Fruit fly (Drosophila melanogaster) whole organism, embryonic: Measurements from ENCODE around the gene CG32801.

Experiments used
- BtbVII ChIP-seq: fragments of 200-800 bp; sonication (Bioruptor generic); optimal IDR thresholded peaks from 3 replicates; lab custom pipeline; 2017; ENCODE audit warnings: missing biosample characterization, mild to moderate bottlenecking, missing genetic modification characterization
- CG10543 ChIP-seq: fragments of 200-800 bp; sonication (Bioruptor generic); optimal IDR thresholded peaks from 3 replicates; lab custom pipeline; 2017; ENCODE audit warnings: missing biosample characterization, mild to moderate bottlenecking, missing genetic modification characterization, moderate library complexity
- CG10979 ChIP-seq: fragments of 200-800 bp; sonication (Bioruptor generic); optimal IDR thresholded peaks from 2 replicates; lab custom pipeline; 2018; ENCODE audit warnings: missing biosample characterization, mild to moderate bottlenecking, missing genetic modification characterization, moderate library complexity
- CG1233 ChIP-seq: fragments of 200-800 bp; sonication (Bioruptor generic); optimal IDR thresholded peaks from 4 replicates; lab custom pipeline; 2018; ENCODE audit warnings: missing biosample characterization, mild to moderate bottlenecking, missing genetic modification characterization
- CG13624 ChIP-seq: fragments of 200-800 bp; sonication (Bioruptor generic); optimal IDR thresholded peaks from 2 replicates; lab custom pipeline; 2016; ENCODE audit warnings: missing biosample characterization, missing genetic modification characterization
- CG14860 ChIP-seq: fragments of 200-800 bp; sonication (Bioruptor generic); IDR thresholded peaks from 3 replicates; pipeline ENCODE4 v1.3.6; 2022; ENCODE audit warnings: missing biosample characterization, missing genetic modification characterization; ENCODE audit not compliant: partially characterized antibody
- CG15073 ChIP-seq: fragments of 200-800 bp; sonication (Bioruptor generic); optimal IDR thresholded peaks from 2 replicates; lab custom pipeline; 2016; ENCODE audit warnings: missing biosample characterization, missing genetic modification characterization
- CG15479 ChIP-seq: fragments of 200-800 bp; sonication (Bioruptor generic); optimal IDR thresholded peaks from 3 replicates; lab custom pipeline; 2019; ENCODE audit warnings: missing biosample characterization, mild to moderate bottlenecking, missing genetic modification characterization, moderate library complexity
- CG17186 ChIP-seq: fragments of 200-800 bp; sonication (Bioruptor generic); optimal IDR thresholded peaks from 3 replicates; lab custom pipeline; 2017; ENCODE audit warnings: missing biosample characterization, missing genetic modification reagents, missing genetic modification characterization
- CG32772 ChIP-seq: fragments of 200-800 bp; sonication (Bioruptor generic); IDR thresholded peaks from 2 replicates; pipeline ENCODE4 v1.3.6; 2022; ENCODE audit warnings: missing biosample characterization, missing genetic modification characterization
- CG3407 ChIP-seq: fragments of 200-800 bp; sonication (Bioruptor generic); optimal IDR thresholded peaks from 2 replicates; lab custom pipeline; 2018; ENCODE audit warnings: missing biosample characterization, mild to moderate bottlenecking, missing genetic modification characterization
- CG4854 ChIP-seq: fragments of 200-800 bp; sonication (Bioruptor generic); optimal IDR thresholded peaks from 2 replicates; lab custom pipeline; 2016; ENCODE audit warnings: missing biosample characterization, missing genetic modification characterization, inconsistent platforms
- CG5953 ChIP-seq: fragments of 200-800 bp; sonication (Bioruptor generic); IDR thresholded peaks from 2 replicates; pipeline ENCODE4 v1.3.6; 2022; ENCODE audit warnings: missing biosample characterization, missing genetic modification characterization
- CG6272 ChIP-seq: fragments of 200-800 bp; sonication (Bioruptor generic); IDR thresholded peaks from 2 replicates; pipeline ENCODE4 v1.3.6; 2022; ENCODE audit warnings: missing biosample characterization, missing genetic modification characterization
- CG6654 ChIP-seq: fragments of 200-800 bp; sonication (Bioruptor generic); optimal IDR thresholded peaks from 2 replicates; lab custom pipeline; 2017; ENCODE audit warnings: missing biosample characterization, mild to moderate bottlenecking, missing genetic modification characterization
- CG6854 ChIP-seq: fragments of 200-800 bp; sonication (Bioruptor generic); optimal IDR thresholded peaks from 3 replicates; lab custom pipeline; 2017; ENCODE audit warnings: missing biosample characterization, mild to moderate bottlenecking, missing genetic modification characterization
- CG7556 ChIP-seq: fragments of 200-800 bp; sonication (Bioruptor generic); optimal IDR thresholded peaks from 2 replicates; lab custom pipeline; 2017; ENCODE audit warnings: missing biosample characterization, mild to moderate bottlenecking, missing genetic modification characterization
- CG8388 ChIP-seq: fragments of 200-800 bp; sonication (Bioruptor generic); optimal IDR thresholded peaks from 2 replicates; lab custom pipeline; 2019; ENCODE audit warnings: missing biosample characterization, mild to moderate bottlenecking, missing genetic modification characterization, moderate library complexity
- CTCF ChIP-seq: fragments of 200-800 bp; sonication (Bioruptor generic); optimal IDR thresholded peaks from 2 replicates; lab custom pipeline; 2017; ENCODE audit warnings: missing biosample characterization, mild to moderate bottlenecking, missing genetic modification characterization, moderate library complexity
- Chrac-16 ChIP-seq: fragments of 200-800 bp; sonication (Bioruptor generic); optimal IDR thresholded peaks from 3 replicates; lab custom pipeline; 2016; ENCODE audit warnings: missing biosample characterization, missing genetic modification characterization
- CkIIα-i1 ChIP-seq: fragments of 200-800 bp; sonication (Bioruptor generic); IDR thresholded peaks from 2 replicates; pipeline ENCODE4 v1.3.6; 2022; ENCODE audit warnings: missing biosample characterization, missing genetic modification characterization
- Deaf1 ChIP-seq: fragments of 200-800 bp; optimal IDR thresholded peaks from 3 replicates; lab custom pipeline; 2019; ENCODE audit warnings: missing biosample characterization, mild to moderate bottlenecking, missing genetic modification characterization, moderate library complexity
- Eip74EF ChIP-seq, 2 experiments: fragments of 200-800 bp in 1 of 2; fragments of >200 bp in 1 of 2; sonication (Bioruptor generic) in 1 of 2; optimal IDR thresholded peaks; 2 replicates each; lab custom pipeline; 2017 to 2019; ENCODE audit warnings: missing biosample characterization in 2 of 2, missing genetic modification characterization in 2 of 2, mild to moderate bottlenecking in 1 of 2, moderate library complexity in 1 of 2
- Gsc ChIP-seq: fragments of 200-800 bp; sonication (Bioruptor generic); IDR thresholded peaks from 2 replicates; pipeline ENCODE4 v1.3.6; 2022; ENCODE audit warnings: missing biosample characterization, missing genetic modification characterization
- Hey ChIP-seq: fragments of 200-800 bp; sonication (Bioruptor generic); optimal IDR thresholded peaks from 3 replicates; lab custom pipeline; 2018; ENCODE audit warnings: missing biosample characterization, mild to moderate bottlenecking, missing genetic modification characterization
- Hr78 ChIP-seq, 2 experiments: fragments of 200-800 bp in 1 of 2; fragments of >200 bp in 1 of 2; sonication (Bioruptor generic) in 1 of 2; optimal IDR thresholded peaks; 2 replicates each; lab custom pipeline; 2017 to 2019; ENCODE audit warnings: missing biosample characterization in 2 of 2, missing genetic modification characterization in 2 of 2, mild to moderate bottlenecking in 1 of 2, moderate library complexity in 1 of 2
- Lhr ChIP-seq: fragments of 200-800 bp; sonication (Bioruptor generic); optimal IDR thresholded peaks from 3 replicates; lab custom pipeline; 2017; ENCODE audit warnings: mild to moderate bottlenecking, missing biosample characterization, missing genetic modification reagents, missing genetic modification characterization
- Lpt ChIP-seq: fragments of >200 bp; optimal IDR thresholded peaks from 2 replicates; lab custom pipeline; 2018; ENCODE audit warnings: missing biosample characterization, missing genetic modification characterization
- Ravus ChIP-seq: fragments of 200-800 bp; sonication (Bioruptor generic); IDR thresholded peaks from 2 replicates; pipeline ENCODE4 v1.3.6; 2022; ENCODE audit warnings: missing biosample characterization, missing genetic modification characterization
- Rfx ChIP-seq: fragments of 200-800 bp; sonication (Bioruptor generic); IDR thresholded peaks from 2 replicates; pipeline ENCODE4 v1.3.6; 2022; ENCODE audit warnings: missing biosample characterization, missing genetic modification characterization
- amos ChIP-seq: fragments of 200-800 bp; sonication (Bioruptor generic); IDR thresholded peaks from 2 replicates; pipeline ENCODE4 v1.3.6; 2022; ENCODE audit warnings: missing biosample characterization, missing genetic modification characterization; ENCODE audit not compliant: partially characterized antibody
- aop ChIP-seq: fragments of 200-800 bp; sonication (Bioruptor generic); IDR thresholded peaks from 2 replicates; pipeline ENCODE4 v1.3.6; 2022; ENCODE audit warnings: missing biosample characterization, missing genetic modification characterization
- ara ChIP-seq: fragments of 200-800 bp; sonication (Bioruptor generic); IDR thresholded peaks from 2 replicates; pipeline ENCODE4 v1.3.6; 2022; ENCODE audit warnings: missing biosample characterization, missing genetic modification characterization
- bab2 ChIP-seq: fragments of 200-800 bp; sonication (Bioruptor generic); optimal IDR thresholded peaks from 2 replicates; lab custom pipeline; 2016; ENCODE audit warnings: missing biosample characterization, missing genetic modification characterization
- cato ChIP-seq: fragments of 200-800 bp; sonication (Bioruptor generic); optimal IDR thresholded peaks from 2 replicates; lab custom pipeline; 2016; ENCODE audit warnings: missing biosample characterization, missing genetic modification characterization, borderline replicate concordance
- croc ChIP-seq: fragments of 200-800 bp; sonication (Bioruptor generic); conservative IDR thresholded peaks from 3 replicates; pipeline ENCODE4 v1.3.6; 2022; ENCODE audit warnings: missing biosample characterization, missing genetic modification characterization
- da ChIP-seq: fragments of 200-800 bp; sonication (Bioruptor generic); optimal IDR thresholded peaks from 2 replicates; lab custom pipeline; 2016; ENCODE audit warnings: missing biosample characterization, missing genetic modification characterization
- esg ChIP-seq: fragments of 200-800 bp; sonication (Bioruptor generic); conservative IDR thresholded peaks from 2 replicates; pipeline ENCODE4 v1.3.6; 2022; ENCODE audit warnings: missing biosample characterization, missing genetic modification characterization
- gce ChIP-seq: fragments of 200-800 bp; sonication (Bioruptor generic); IDR thresholded peaks from 3 replicates; pipeline ENCODE4 v1.3.6; 2022; ENCODE audit warnings: missing biosample characterization, missing genetic modification characterization
- gcm ChIP-seq: fragments of 200-800 bp; sonication (Bioruptor generic); optimal IDR thresholded peaks from 2 replicates; lab custom pipeline; 2019; ENCODE audit warnings: missing biosample characterization, mild to moderate bottlenecking, missing genetic modification characterization, moderate library complexity
- klu ChIP-seq: fragments of 200-800 bp; sonication (Bioruptor generic); IDR thresholded peaks from 2 replicates; pipeline ENCODE4 v1.3.6; 2022; ENCODE audit warnings: missing biosample characterization, missing genetic modification characterization
- kni ChIP-seq: fragments of 200-800 bp; sonication (Bioruptor generic); optimal IDR thresholded peaks from 3 replicates; lab custom pipeline; 2017; ENCODE audit warnings: mild to moderate bottlenecking, missing biosample characterization, missing genetic modification reagents, missing genetic modification characterization
- nerfin-1 ChIP-seq: fragments of 200-800 bp; sonication (Bioruptor generic); optimal IDR thresholded peaks from 3 replicates; lab custom pipeline; 2019; ENCODE audit warnings: missing biosample characterization, mild to moderate bottlenecking, missing genetic modification characterization, moderate library complexity
- pan ChIP-seq, 4 experiments: fragments of >200 bp in 3 of 4; fragments of 200-800 bp in 1 of 4; sonication (Bioruptor generic) in 1 of 4; optimal IDR thresholded peaks in 3 of 4; IDR thresholded peaks in 1 of 4; 2 replicates each; pipeline versions ENCODE4 v1.3.6 to Lab custom; 2017 to 2022; ENCODE audit warnings: missing biosample characterization in 2 of 4, missing genetic modification characterization in 2 of 4, mixed read lengths in 1 of 4
- pita ChIP-seq: fragments of 200-800 bp; sonication (Bioruptor generic); optimal IDR thresholded peaks from 2 replicates; lab custom pipeline; 2017; ENCODE audit warnings: missing biosample characterization, mild to moderate bottlenecking, missing genetic modification characterization
- pros ChIP-seq: fragments of 200-800 bp; sonication (Bioruptor generic); optimal IDR thresholded peaks from 3 replicates; lab custom pipeline; 2019; ENCODE audit warnings: missing biosample characterization, mild to moderate bottlenecking, missing genetic modification characterization, moderate library complexity
- pzg ChIP-seq: fragments of 200-800 bp; sonication (Bioruptor generic); optimal IDR thresholded peaks from 3 replicates; lab custom pipeline; 2018; ENCODE audit warnings: missing biosample characterization, mild to moderate bottlenecking, missing genetic modification characterization, moderate library complexity
- slp2 ChIP-seq: fragments of 200-800 bp; sonication (Bioruptor generic); optimal IDR thresholded peaks from 2 replicates; lab custom pipeline; 2016; ENCODE audit warnings: missing biosample characterization, missing genetic modification characterization
- wdn ChIP-seq: fragments of 200-800 bp; sonication (Bioruptor generic); IDR thresholded peaks from 2 replicates; pipeline ENCODE4 v1.3.6; 2022; ENCODE audit warnings: missing biosample characterization, missing genetic modification characterization
- wek ChIP-seq: fragments of 200-800 bp; sonication (Bioruptor generic); optimal IDR thresholded peaks from 3 replicates; lab custom pipeline; 2018; ENCODE audit warnings: missing biosample characterization, mild to moderate bottlenecking, missing genetic modification characterization, moderate library complexity

The CG32801 gene

dm6 chrX:1907727-1908264 lies 4.8 kb upstream of the CG32801 start, which contains the start of gene mip130 (continued):
- TF ChIP-seq Deaf1 (peak; percentile 15), Chrac-16 (GFP tag; lab: Kevin White, UChicago) (no peak), CG4854 (no peak), CG1233 (GFP tag; lab: Kevin White, UChicago) (peak; percentile 3), Lhr (GFP tag; lab: Kevin White, UChicago) (no peak), ara (no peak), CG7556 (GFP tag; lab: Kevin White, UChicago) (peak; percentile 51), amos (GFP tag; lab: Robert Waterston, UW) (peak; percentile 66), Rfx (GFP tag; lab: Robert Waterston, UW) (peak; percentile 38), esg (GFP tag; lab: Robert Waterston, UW) (peak; percentile 50), CG6272 (no peak), Hey (tag; lab: Kevin White, UChicago) (no peak), kni (no peak), slp2 (GFP tag; lab: Kevin White, UChicago) (peak; percentile 22), bab2 (GFP tag; lab: Kevin White, UChicago) (no peak), gcm (GFP tag; lab: Kevin White, UChicago) (peak; percentile 22), wdn (no peak), wek (GFP tag; lab: Kevin White, UChicago) (no peak), pita (GFP tag; lab: Kevin White, UChicago) (no peak), CG13624 (GFP tag; lab: Kevin White, UChicago) (peak; percentile 57), da (GFP tag; lab: Kevin White, UChicago) (no peak), CkIIα-i1 (no peak), cato (no peak), klu (GFP tag; lab: Robert Waterston, UW) (no peak), nerfin-1 (no peak), CG15073 (GFP tag; lab: Kevin White, UChicago) (no peak), CG10543 (peak; percentile 60), pzg (peak; percentile 51), pan (optimal IDR thresholded peaks at IDR 0.05; lab: Kevin White, UChicago) (no peak), pan (GFP tag; optimal IDR thresholded peaks at IDR 0.05 in 1 of 2, IDR thresholded peaks at IDR 0.05 in 1 of 2) (peak in 1 of 2 experiments; percentile 60), CG6654 (GFP tag; lab: Kevin White, UChicago) (no peak), CG8388 (GFP tag; lab: Kevin White, UChicago) (peak; percentile 27), Hr78 (GFP tag; optimal IDR thresholded peaks at IDR 0.05; lab: Kevin White, UChicago) (no peak), gce (no peak), pros (no peak), CG6854 (no peak), Lpt (GFP tag; lab: Kevin White, UChicago) (no peak), CTCF (no peak), CG10979 (tag; lab: Kevin White, UChicago) (peak; percentile 36), CG15479 (no peak), Eip74EF (GFP tag; optimal IDR thresholded peaks at IDR 0.05; lab: Kevin White, UChicago) (no peak), CG14860 (GFP tag; lab: Robert Waterston, UW) (0 out of 3 replicates have a peak, but pooled peaks have one; percentile 52), CG5953 (GFP tag; lab: Robert Waterston, UW) (no peak), CG32772 (GFP tag; lab: Robert Waterston, UW) (peak; percentile 5; the same call in 1 of the 2 replicates), CG3407 (no peak), Ravus (GFP tag; lab: Robert Waterston, UW) (no peak), aop (GFP tag; lab: Robert Waterston, UW) (no peak), CG17186 (peak; percentile 7), BtbVII (no peak), croc (GFP tag; lab: Robert Waterston, UW) (no peak), Gsc (GFP tag; lab: Robert Waterston, UW) (no peak)
